Fruit fly (Drosophila melanogaster): ENCODE results near the gene CG11951.

dm6 chr3R:29204612-29205480, 33.7 kb downstream of the CG11951 start:
- TF ChIP-seq gl (tag; optimal IDR thresholded peaks at IDR 0.05): no peak
- TF ChIP-seq CG9948 (tag; optimal IDR thresholded peaks at IDR 0.05): peak; percentile 37
- 0 out of 2 replicates have a peak, but pooled peaks have one; percentile 30 for TF ChIP-seq rn (GFP tag; IDR thresholded peaks at IDR 0.05)
- peak; percentile 70; the same call in 2 of the 3 replicates for TF ChIP-seq fd96Ca (GFP tag; IDR thresholded peaks at IDR 0.05)
